Fruit fly (Drosophila melanogaster) whole organism: Measurements from ENCODE around the gene TrxT.

Source experiments
- pan ChIP-seq: fragments of >200 bp; optimal IDR thresholded peaks from 2 replicates; lab custom pipeline; 2017
- psq ChIP-seq: fragments of >200 bp; optimal IDR thresholded peaks from 2 replicates; lab custom pipeline; 2017

dm6 chrX:5358813-5359212, 47.1 kb upstream of the TrxT start:
- TF ChIP-seq psq (lab: Kevin White, UChicago), result no peak
- no peak for TF ChIP-seq pan (lab: Kevin White, UChicago)
